Worm (Caenorhabditis elegans): ENCODE results near the gene ufm-1.

The ufm-1 gene

DNA sequence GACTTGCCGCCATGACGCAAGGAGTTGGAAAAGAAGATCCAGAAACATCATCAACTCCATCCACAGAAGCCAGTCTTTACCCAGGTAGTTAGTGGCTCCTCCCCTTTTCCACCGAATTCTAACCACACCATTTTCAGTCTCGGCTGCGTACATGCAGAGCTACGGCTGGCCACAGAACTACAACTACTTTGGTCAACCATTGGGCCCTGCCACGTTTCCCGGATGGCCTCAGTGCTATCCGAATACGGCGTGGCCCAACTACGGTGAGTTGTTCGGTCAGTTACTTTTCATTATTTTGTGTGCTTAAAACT, 43.8 kb upstream of the ufm-1 start (continued):
- TF ChIP-seq hlh-17 (GFP tag; optimal IDR thresholded peaks at IDR 0.05; ENCODE audit: borderline replicate concordance): no peak

DNA sequence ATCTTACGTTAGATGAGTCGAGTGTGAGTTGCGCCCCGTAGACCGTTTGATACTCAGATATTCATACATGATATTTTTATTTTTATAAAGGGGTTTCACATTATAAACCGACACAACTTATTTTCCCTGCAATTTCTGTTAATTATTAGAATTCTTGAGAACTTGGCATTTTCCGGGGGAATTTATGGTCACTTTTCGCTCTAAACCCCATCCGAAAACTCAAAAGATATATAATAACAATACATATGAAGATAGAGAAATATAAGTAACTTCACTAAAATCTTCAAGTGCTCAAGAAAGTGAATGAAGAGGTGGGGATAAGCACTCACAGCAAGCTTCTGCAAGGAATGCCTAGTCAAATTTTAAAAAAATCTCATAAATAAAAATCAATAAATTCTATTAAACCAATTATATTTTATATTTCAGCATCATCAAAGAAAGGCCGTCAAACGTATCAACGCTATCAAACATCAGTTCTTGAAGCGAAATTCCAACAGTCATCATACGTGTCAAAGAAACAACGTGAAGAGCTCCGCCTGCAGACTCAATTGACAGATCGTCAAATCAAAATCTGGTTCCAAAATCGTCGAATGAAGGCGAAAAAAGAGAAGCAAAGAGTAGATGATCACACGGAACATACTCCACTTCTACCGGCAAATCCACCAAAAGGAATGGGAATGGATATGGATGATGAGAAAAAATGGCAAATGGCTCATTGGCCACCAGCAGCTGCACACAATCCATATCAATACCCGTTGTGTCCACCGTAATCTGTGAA, 43.0 kb upstream of the ufm-1 start:
- no peak for TF ChIP-seq alr-1 (tag; optimal IDR thresholded peaks at IDR 0.05; ENCODE audit: borderline replicate concordance)
- TF ChIP-seq mef-2 (tag; optimal IDR thresholded peaks at IDR 0.05): no peak
- no peak for TF ChIP-seq pag-3 (tag; optimal IDR thresholded peaks at IDR 0.05; ENCODE audit: borderline replicate concordance, insufficient read depth)
- TF ChIP-seq hlh-17 (GFP tag; optimal IDR thresholded peaks at IDR 0.05; ENCODE audit: borderline replicate concordance): no peak
- no peak for TF ChIP-seq swsn-7 (tag; optimal IDR thresholded peaks at IDR 0.05)
- TF ChIP-seq skn-1 (tag; optimal IDR thresholded peaks at IDR 0.05): no peak
- peak; percentile 3 for TF ChIP-seq nhr-85 (tag)
- no peak for TF ChIP-seq ceh-63 (GFP tag; optimal IDR thresholded peaks at IDR 0.05)
- TF ChIP-seq nhr-19 (GFP tag; conservative IDR thresholded peaks at IDR 0.05): no peak
- TF ChIP-seq dpl-1 (GFP tag; optimal IDR thresholded peaks at IDR 0.05): peak in 1 of 3 experiments; percentile 82
- TF ChIP-seq Y116A8C.19 (tag; optimal IDR thresholded peaks at IDR 0.05; ENCODE audit: borderline replicate concordance): no peak

DNA sequence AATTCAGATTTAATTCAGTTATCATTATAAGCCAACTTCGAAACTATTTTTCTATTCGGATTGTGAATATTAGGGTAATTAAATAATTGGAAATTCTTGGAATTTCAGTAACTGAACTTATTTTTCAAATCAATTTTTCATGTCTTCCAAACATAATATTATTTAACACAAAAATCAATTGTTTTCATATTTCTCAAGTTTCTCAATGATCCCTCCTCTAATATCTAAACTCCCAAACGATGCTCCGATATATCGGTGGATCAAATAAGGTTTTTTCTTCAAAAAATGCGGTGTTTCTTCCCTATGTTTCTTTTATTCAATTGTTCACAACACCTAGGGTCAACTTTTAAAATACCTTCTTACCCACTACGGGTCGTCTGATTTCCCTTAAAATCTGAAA, 42.3 kb upstream of the ufm-1 start:
- TF ChIP-seq hlh-4 (tag; optimal IDR thresholded peaks at IDR 0.05): no peak
- no peak for TF ChIP-seq nhr-237 (tag; optimal IDR thresholded peaks at IDR 0.05)
- TF ChIP-seq dpl-1 (GFP tag; optimal IDR thresholded peaks at IDR 0.05): peak in 1 of 3 experiments; percentile 99
- TF ChIP-seq efl-1 (optimal IDR thresholded peaks at IDR 0.05): no peak
- TF ChIP-seq efl-1 (GFP tag; optimal IDR thresholded peaks at IDR 0.05 in 1 of 2): peak in 1 of 2 experiments; percentile 54
- TF ChIP-seq jun-1 (tag; optimal IDR thresholded peaks at IDR 0.05): no peak
- no peak for TF ChIP-seq fos-1 (tag; optimal IDR thresholded peaks at IDR 0.05)
- TF ChIP-seq unc-30 (tag; optimal IDR thresholded peaks at IDR 0.05): no peak
- no peak for TF ChIP-seq tlp-1 (tag; optimal IDR thresholded peaks at IDR 0.05)

DNA sequence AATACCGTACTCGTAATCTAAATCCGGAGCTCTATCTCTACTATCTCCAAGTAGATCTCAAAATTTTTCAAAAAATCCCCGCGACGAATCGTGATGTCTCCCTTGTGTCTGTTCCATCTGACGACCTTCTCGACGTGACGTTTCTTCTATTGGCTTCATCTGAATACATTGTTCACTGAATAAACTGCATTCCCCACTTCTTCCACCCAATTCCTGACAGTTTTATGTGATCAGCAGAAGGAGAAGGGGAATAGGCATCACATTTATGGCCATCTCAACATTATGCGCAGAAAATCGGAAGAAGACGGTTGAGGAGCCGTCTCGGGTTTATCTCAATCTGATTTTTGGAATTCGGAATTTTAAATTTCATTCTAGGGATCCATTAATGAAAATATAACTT, 39.8 kb upstream of the ufm-1 start:
- TF ChIP-seq ets-5 (GFP tag; IDR thresholded peaks at IDR 0.05): no peak
- no peak for TF ChIP-seq fkh-10 (GFP tag; optimal IDR thresholded peaks at IDR 0.05)
- TF ChIP-seq tlp-1 (tag; optimal IDR thresholded peaks at IDR 0.05): no peak
- TF ChIP-seq irx-1 (tag; optimal IDR thresholded peaks at IDR 0.05): no peak

DNA sequence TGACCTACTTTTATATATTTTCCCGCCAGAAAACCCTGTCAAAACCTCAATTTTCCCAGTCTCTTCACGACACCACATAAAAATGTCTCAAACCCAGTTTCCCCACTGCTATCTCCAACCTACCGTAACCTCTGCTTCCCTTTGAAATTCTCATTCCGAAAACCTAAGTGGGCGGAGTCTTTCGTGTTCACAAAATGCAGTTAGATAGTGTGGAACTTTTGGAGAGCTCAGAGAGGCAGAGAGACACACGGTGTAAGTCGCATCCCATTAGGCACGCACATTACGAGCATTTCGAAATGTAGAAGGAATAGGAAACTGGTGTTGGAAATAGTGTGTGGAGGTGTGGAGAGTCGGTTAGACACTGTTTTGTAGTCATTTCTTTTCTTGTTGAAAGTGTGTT, 38.9 kb upstream of the ufm-1 start:
- TF ChIP-seq lin-39 (tag; optimal IDR thresholded peaks at IDR 0.05) (no peak), skn-1 (tag; optimal IDR thresholded peaks at IDR 0.05) (no peak), ets-5 (GFP tag; IDR thresholded peaks at IDR 0.05) (no peak), hlh-4 (tag; optimal IDR thresholded peaks at IDR 0.05) (no peak), xbp-1 (tag; optimal IDR thresholded peaks at IDR 0.05) (no peak), mdl-1 (tag; optimal IDR thresholded peaks at IDR 0.05) (no peak), lsy-2 (tag; optimal IDR thresholded peaks at IDR 0.05) (peak; percentile 25 to 59), mef-2 (tag; optimal IDR thresholded peaks at IDR 0.05) (no peak), nhr-84 (tag; optimal IDR thresholded peaks at IDR 0.05) (no peak), nhr-47 (tag; optimal IDR thresholded peaks at IDR 0.05) (no peak), mab-9 (GFP tag; IDR thresholded peaks at IDR 0.05) (no peak), sptf-1 (tag; optimal IDR thresholded peaks at IDR 0.05) (no peak), unc-130 (tag; optimal IDR thresholded peaks at IDR 0.05) (no peak), alr-1 (tag; optimal IDR thresholded peaks at IDR 0.05; ENCODE audit: borderline replicate concordance) (no peak), tbx-2 (tag; optimal IDR thresholded peaks at IDR 0.05) (no peak), unc-86 (tag; optimal IDR thresholded peaks at IDR 0.05) (peak; percentile 38), jun-1 (tag; optimal IDR thresholded peaks at IDR 0.05) (no peak), unc-62 (GFP tag; optimal IDR thresholded peaks at IDR 0.05) (no peak), nhr-237 (tag; optimal IDR thresholded peaks at IDR 0.05) (no peak), vab-15 (tag; optimal IDR thresholded peaks at IDR 0.05) (no peak), isw-1 (GFP tag; IDR thresholded peaks at IDR 0.05) (no peak), lir-3 (tag; optimal IDR thresholded peaks at IDR 0.05; ENCODE audit: poor library complexity) (no peak), nhr-85 (tag) (peak; percentile 74), rnt-1 (tag; optimal IDR thresholded peaks at IDR 0.05) (peak; percentile 7), aly-2 (tag; optimal IDR thresholded peaks at IDR 0.05) (no peak), ceh-90 (tag; optimal IDR thresholded peaks at IDR 0.05) (no peak), nhr-90 (tag; optimal IDR thresholded peaks at IDR 0.05; ENCODE audit: poor library complexity) (no peak), dpl-1 (GFP tag; optimal IDR thresholded peaks at IDR 0.05) (no peak), ceh-8 (GFP tag; optimal IDR thresholded peaks at IDR 0.05) (no peak), snpc-4 (tag; optimal IDR thresholded peaks at IDR 0.05) (no peak), F16B12.6 (tag; optimal IDR thresholded peaks at IDR 0.05) (no peak)

Measured in whole organism, L1 larva.